Fruit fly (Drosophila melanogaster): ENCODE data around the gene Agpat1.

Agpat1 gene

dm6 chrX:12765736-12766135, 670 bp downstream of the Agpat1 start:
- TF ChIP-seq noc (tag; optimal IDR thresholded peaks at IDR 0.05), result no peak

- TF ChIP-seq noc (tag; optimal IDR thresholded peaks at IDR 0.05), result no peak
These were observed 1.2 kb downstream of the Agpat1 start for dm6 chrX:12766286-12766685.

dm6 chrX:12777195-12777594, 12.1 kb downstream of the Agpat1 start:
- TF ChIP-seq noc (tag; optimal IDR thresholded peaks at IDR 0.05), result peak; percentile 81

- no peak for TF ChIP-seq noc (tag; optimal IDR thresholded peaks at IDR 0.05)
These were observed 12.8 kb downstream of the Agpat1 start for dm6 chrX:12777763-12778408.

- no peak for TF ChIP-seq noc (tag; optimal IDR thresholded peaks at IDR 0.05)
These were observed 19.8 kb downstream of the Agpat1 start, which contains the start of gene CG32647 for dm6 chrX:12784690-12785441. Gene CG32647 (minus strand): TSS chrX:12784958.

DNA sequence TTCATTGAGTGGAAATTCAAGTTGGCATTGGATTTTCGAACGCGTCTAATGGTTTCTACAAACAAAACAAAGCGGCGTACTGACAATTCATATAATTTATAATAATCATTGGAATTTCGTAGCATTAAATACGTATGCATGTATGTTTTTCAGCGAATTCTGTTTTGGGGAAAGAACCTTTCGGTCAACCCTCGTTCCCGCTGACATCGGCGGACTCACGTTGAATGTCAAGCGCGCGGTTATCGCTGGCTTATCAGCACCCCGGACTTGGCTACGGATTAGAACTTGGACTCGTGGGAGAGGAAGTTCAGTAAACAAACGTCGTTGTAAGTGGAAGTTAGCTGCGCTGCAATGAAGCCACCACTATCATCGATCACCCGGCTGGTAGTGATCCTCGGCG, 36.3 kb downstream of the Agpat1 start, which contains the start of gene Nep6:
Gene Nep6, plus strand, starts transcription at position 305 of the 400 bp plus-strand sequence.
- no peak for TF ChIP-seq noc (tag; optimal IDR thresholded peaks at IDR 0.05)

DNA sequence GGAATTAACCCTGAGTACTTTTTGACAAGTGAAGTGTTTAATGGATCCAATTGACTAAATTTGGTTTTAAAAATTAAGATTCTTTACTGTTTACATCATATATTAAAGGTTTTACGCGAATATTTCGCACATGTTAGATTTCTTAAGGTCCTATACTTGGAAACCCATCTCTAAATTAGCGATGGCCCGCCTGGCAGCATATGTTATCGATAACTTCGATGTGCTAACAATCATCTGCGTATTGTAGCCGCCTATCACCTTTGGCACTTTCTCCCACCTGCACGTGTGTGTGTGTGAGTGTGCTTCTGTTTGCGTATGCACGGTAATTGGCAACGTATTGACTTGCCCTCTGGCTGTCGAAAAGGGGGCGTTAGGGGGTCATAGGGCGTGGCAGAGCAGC, 56.5 kb downstream of the Agpat1 start:
- no peak for TF ChIP-seq noc (tag; optimal IDR thresholded peaks at IDR 0.05)
